Fruit fly (Drosophila melanogaster): ENCODE results near the gene CG45413.
A peak's percentile ranks its signal among the peaks of the same experiment; 100 is the strongest.

The CG45413 gene

DNA sequence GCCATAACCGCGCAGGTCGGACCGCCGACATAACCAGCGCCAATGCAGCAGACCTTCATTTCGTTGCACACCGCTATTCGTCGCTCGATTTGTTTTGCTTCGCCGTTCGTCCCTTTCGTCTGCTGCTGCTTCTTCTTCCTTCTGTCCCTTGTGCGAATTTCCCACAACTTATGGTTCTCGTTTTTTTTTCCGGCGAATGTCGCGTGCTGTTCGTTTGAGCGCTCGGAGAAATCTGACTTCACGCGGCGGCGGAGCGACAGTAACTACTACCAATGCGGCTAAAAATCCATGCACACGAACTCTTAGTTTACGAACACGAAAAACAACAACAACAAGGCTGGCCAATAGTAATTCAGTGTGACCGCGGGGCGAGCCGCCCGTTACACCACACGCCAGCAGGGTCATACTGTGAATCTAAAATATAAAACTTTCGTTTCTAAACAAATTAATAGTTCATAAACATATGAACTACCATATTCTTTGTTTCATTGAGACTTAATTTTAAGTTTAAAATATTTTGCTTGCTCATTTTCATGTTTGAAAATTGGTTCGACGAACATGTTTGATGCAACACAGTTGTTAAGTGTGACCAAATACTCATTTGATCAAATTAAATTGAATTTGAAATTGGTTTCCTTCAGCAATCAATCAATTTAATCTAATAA is 32.9 kb upstream of the CG45413 start, which contains the start of gene sgl:
sgl (minus strand) TSS at position 271 of the 665 bp plus-strand sequence.
- TF ChIP-seq CG17801 (GFP tag; optimal IDR thresholded peaks at IDR 0.05; ENCODE audit: partially characterized antibody), result peak; percentile 74

- TF ChIP-seq CG17801 (GFP tag; optimal IDR thresholded peaks at IDR 0.05; ENCODE audit: partially characterized antibody), result no peak
Measured at dm6 chr3L:6963792-6964487, 32.2 kb upstream of the CG45413 start.

dm6 chr3L:6963175-6963574 is 31.4 kb upstream of the CG45413 start:
- TF ChIP-seq CG17801 (GFP tag; optimal IDR thresholded peaks at IDR 0.05; ENCODE audit: partially characterized antibody), result no peak

- no peak for TF ChIP-seq CG17801 (GFP tag; optimal IDR thresholded peaks at IDR 0.05; ENCODE audit: partially characterized antibody)
Measured at dm6 chr3L:6961992-6962570, 30.3 kb upstream of the CG45413 start.

DNA sequence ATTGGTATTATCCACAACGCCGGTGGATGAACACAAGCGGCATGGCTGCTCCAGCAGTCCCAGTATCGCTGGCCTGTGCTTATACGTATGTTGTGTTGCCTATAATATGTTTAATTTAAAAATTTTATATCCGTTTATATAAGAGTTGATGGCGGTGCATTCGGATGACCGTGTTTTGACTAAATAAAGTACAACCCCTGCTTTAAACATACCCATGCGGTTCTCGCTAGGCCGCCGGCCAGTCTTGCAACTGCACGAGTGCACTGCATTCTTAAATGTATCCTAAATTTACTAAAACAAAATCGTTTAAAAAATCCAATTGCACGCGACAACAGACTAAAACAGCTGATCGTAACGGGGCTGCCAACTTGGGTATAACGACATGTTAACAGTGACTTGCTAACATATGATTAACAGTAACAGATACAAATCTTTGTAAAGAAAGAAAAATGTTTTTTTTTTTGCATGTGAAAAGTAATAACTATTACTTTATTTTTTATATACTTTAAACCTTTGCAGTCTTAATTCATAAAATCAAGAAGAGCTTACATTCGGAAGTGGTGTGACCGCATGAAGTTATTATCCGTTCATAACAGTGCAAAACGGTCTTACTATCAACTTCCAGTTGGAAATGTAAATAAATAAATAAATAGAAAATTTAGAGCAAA is 26.1 kb upstream of the CG45413 start, which contains the start of the genes Uqcc1 and Surf1:
Uqcc1 (minus strand) TSS at position 356 of the 668 bp plus-strand sequence.
Surf1 (plus strand) TSS at position 594 of the 668 bp plus-strand sequence.
- TF ChIP-seq CG17801 (GFP tag; optimal IDR thresholded peaks at IDR 0.05; ENCODE audit: partially characterized antibody), result no peak

DNA sequence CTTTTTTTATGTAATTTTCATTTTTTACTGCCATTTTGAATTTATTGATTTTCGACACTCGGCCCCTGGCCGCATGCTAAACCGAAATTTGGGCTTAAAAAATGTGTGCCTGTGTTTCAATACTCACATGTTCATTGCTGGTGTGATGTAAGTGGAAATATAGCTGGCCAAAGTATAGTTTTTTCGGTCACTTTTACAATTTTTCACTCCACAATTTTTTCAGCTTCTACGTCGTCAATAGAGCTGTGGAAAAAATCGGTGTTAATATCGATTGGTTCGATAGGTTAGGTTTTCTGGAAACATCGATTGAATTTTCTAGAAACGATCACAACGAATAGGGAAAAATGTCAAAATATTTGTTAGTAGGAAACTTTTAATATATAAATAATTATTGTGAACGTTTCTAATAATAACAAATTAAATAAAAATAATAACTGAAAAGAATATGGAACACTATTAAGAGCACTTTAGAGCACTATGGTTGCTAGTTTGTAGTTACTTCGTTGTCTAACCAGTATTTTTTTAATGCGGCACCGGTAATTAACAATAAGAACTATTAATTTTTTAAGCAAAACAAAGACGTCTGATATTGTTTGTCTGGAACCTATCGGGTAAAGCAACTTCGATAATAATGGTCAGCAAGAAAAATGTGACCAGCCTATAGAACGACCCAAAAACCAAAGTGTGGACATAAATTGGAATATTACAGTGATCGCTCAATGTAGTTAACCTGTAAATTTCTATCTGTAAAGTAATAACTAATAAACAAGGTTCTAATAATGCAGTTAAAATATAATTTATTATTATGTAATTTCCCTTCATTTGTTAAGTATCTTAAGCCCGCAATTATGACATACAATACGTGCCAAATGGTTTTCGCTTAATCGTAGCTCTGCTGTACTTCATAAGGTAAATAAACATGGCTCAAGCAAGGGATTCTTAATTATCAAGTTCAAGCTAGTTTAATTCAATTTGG is 23.8 kb upstream of the CG45413 start, which contains the start of the genes CG10077 and CG9948:
CG10077 (minus strand) TSS at position 651 of the 976 bp plus-strand sequence.
CG9948 (plus strand) TSS at position 738 of the 976 bp plus-strand sequence.
- TF ChIP-seq CG17801 (GFP tag; optimal IDR thresholded peaks at IDR 0.05; ENCODE audit: partially characterized antibody), result peak; percentile 94

DNA sequence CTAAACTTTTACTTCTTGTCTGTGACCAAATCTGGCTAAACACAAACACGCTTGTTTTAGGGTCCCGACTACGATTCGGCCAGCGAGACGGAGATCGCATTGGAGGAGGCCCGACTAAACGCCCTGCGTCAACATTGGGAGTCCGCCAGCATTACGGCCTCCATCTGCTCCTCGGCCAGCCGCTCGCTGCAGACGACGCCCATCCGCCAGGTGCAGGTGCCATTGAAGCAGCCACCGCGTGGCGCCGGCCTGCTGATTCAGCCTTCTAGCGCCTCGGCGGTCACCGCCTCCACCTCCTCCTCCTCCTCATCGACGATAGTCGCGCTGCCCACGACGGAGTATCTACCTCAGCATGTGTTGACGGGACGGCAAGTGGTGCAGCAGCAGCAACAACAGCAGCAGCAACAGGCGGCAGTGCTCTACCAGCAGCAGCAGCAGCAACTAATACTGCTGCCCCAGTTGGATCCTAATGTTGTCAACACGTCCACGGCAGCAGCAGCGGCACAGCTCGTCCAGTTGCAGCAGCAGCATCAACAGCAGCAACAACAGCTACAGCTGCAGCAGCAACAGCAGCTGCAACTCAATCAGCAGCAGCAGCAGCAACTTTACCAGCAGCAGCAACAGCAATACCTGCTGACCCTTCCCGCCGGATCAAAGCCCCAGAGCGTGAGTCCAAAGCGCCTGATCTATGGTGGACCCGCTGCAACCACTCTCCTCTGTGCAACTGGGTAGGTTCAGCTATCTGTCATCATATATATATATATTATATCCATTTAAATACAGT is 15.6 kb upstream of the CG45413 start:
- TF ChIP-seq CG17801 (GFP tag; optimal IDR thresholded peaks at IDR 0.05; ENCODE audit: partially characterized antibody), result no peak

- no peak for TF ChIP-seq CG17801 (GFP tag; optimal IDR thresholded peaks at IDR 0.05; ENCODE audit: partially characterized antibody)
Measured at dm6 chr3L:6945357-6945756, 13.6 kb upstream of the CG45413 start.

dm6 chr3L:6943948-6944319 is 12.2 kb upstream of the CG45413 start:
- no peak for TF ChIP-seq CG17801 (GFP tag; optimal IDR thresholded peaks at IDR 0.05; ENCODE audit: partially characterized antibody)

DNA sequence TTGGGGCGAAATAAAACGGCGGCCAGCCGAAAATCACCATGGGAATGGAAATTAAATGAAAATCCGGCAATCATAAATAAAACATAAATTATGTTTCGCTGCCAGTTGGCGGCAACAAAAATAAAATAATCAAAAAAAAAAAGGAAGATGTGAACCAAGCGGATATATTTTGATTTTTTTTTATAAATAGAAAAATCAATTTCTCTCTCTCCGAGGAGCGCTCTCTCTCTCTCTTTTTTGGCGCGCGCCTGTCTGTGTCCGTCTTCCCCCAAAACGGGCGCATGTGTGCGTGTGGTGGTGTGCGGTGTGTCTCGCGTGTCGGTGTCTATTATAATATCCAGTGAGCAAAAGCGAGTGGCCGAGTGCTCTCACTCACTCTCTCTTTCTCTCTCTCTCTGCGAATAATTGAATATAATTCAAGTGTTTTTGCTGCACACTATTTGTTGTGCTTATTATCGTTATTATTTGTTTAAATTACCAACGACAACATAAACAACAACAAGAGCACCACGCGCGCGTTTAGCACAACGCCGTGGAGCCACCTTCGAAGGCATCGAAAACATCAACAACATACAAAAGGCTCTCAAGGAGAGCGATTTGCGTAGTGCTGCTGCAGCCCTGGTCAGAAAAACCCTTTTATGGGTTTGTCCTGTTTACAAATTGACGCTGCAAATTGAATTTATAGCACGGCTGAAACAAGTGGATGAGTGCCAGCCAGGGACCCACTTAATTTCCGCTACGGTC is 11.6 kb upstream of the CG45413 start:
- TF ChIP-seq CG17801 (GFP tag; optimal IDR thresholded peaks at IDR 0.05; ENCODE audit: partially characterized antibody), result no peak

dm6 chr3L:6942831-6943114 is 11.0 kb upstream of the CG45413 start, which contains the start of gene tow:
tow (plus strand) TSS chr3L:6942856.
- TF ChIP-seq CG17801 (GFP tag; optimal IDR thresholded peaks at IDR 0.05; ENCODE audit: partially characterized antibody), result no peak

DNA sequence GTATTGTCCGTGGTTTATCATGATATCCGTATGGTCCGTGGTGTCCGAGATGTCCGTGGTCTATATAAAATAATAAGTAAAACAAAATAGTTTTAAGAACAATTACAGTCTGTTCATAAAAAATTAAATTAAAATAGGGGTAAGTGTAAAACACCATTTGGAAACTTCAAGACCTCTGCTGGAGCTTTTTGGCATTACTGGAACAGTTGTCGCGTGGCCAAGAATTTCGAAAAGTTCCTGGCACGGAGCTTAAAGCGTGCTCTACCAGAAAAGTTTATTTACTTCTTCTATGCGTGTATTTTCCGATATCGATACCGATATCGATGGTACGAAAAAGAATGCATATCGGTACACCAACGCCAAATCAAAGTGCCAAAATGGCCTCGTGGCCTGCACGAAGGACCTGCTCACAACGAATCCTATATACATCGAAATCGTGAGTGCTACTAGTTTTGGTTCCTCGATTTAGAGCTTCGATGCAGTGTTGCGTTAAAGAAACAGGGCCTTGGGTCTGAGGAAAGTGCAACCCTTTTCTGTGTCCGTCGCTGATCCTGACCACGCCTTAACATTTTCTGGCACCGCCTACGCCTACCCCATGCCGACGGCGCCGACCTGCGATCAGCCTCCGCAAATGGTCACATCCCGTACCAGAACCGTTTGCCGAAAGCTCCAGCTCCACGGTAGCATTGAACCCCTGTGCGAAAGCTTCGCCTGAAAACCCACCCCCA is 10.5 kb upstream of the CG45413 start:
- no peak for TF ChIP-seq CG17801 (GFP tag; optimal IDR thresholded peaks at IDR 0.05; ENCODE audit: partially characterized antibody)

Data from ovary, adult (tissue).